Worm (Caenorhabditis elegans): ENCODE data around the gene dsl-7.

The dsl-7 gene

DNA sequence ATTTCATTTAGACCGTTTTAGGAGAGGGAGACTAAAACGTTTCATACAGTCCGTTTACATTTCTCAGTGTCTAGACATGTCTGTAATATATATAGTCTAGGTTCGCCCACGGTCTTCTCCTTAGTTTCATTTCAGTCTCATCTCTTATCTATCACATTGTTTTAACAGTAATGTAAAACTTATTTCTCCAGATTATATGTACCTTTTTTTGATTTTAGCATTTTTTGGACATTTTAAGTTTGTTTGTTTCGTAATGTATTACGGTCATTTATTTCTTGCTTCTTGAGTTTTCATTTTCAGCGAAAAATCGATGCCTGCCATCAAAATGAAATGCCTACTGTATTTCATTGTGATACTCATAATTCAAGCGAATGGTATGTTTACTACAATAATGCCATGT is 20.9 kb downstream of the dsl-7 start, which contains the start of gene F15B9.6:
TSS of gene F15B9.6 (plus strand) at position 301 of the 400 bp plus-strand sequence.
- TF ChIP-seq ceh-28 (tag; optimal IDR thresholded peaks at IDR 0.05): no peak
- TF ChIP-seq elt-3 (tag; optimal IDR thresholded peaks at IDR 0.05): no peak
- TF ChIP-seq R02D3.7 (tag; optimal IDR thresholded peaks at IDR 0.05): no peak

DNA sequence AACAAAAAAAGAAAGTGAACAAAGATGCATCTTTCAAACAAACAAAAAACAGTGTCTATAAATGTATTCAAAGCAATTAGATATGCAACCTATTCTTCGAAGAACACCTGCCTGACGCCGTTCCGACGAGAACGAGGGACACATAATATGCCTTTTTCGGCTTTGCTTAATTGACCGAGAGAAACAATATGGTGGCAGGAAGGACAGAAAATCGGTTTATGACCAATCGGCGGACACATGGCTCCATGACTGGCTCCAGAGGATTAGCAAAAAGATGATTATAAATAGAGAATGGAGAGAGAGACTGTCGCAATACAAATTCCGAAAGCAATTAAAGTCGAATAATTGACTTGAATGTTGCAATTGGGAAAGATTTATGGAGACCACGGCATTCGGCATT is 25.3 kb downstream of the dsl-7 start:
- TF ChIP-seq egl-27 (tag; optimal IDR thresholded peaks at IDR 0.05) (no peak), nhr-67 (tag; optimal IDR thresholded peaks at IDR 0.05) (no peak), fkh-10 (GFP tag; optimal IDR thresholded peaks at IDR 0.05) (no peak), ceh-9 (tag; optimal IDR thresholded peaks at IDR 0.05) (no peak), ztf-11 (tag; optimal IDR thresholded peaks at IDR 0.05) (no peak), nhr-11 (tag; optimal IDR thresholded peaks at IDR 0.05) (no peak)

DNA sequence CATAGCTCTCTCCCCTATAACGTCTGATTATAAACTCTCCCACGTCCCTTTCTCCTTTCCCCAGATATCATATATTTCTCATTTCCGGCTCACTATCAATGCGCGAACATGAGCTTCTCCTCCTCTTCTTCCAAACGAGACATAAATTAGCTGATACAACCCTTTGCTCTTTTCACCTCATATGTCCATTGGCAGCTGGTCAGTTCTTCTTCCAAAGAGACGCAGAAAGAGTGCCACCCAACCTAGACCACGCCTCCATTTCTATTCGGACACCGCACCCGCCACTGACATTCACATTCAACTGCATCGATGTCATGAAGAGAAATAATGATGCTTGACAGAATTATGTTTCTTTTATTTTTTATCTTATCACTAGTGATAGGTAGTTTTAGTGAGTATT is 25.8 kb downstream of the dsl-7 start, which contains the start of gene fmi-1:
TSS of gene fmi-1 (plus strand) at position 301 of the 400 bp plus-strand sequence.
- no peak for TF ChIP-seq daf-12 (tag; optimal IDR thresholded peaks at IDR 0.05)
- TF ChIP-seq mdl-1 (tag; optimal IDR thresholded peaks at IDR 0.05): no peak
- TF ChIP-seq ztf-11 (tag; optimal IDR thresholded peaks at IDR 0.05): no peak
- TF ChIP-seq elt-2 (tag; optimal IDR thresholded peaks at IDR 0.05): no peak
- no peak for TF ChIP-seq fos-1 (tag; optimal IDR thresholded peaks at IDR 0.05)
- no peak for TF ChIP-seq pqm-1 (tag; optimal IDR thresholded peaks at IDR 0.05)
- no peak for TF ChIP-seq ztf-4 (tag; optimal IDR thresholded peaks at IDR 0.05)
- no peak for TF ChIP-seq nhr-77 (tag; optimal IDR thresholded peaks at IDR 0.05)
- no peak for TF ChIP-seq nhr-237 (tag; optimal IDR thresholded peaks at IDR 0.05)
- no peak for TF ChIP-seq nhr-12 (tag; optimal IDR thresholded peaks at IDR 0.05)

ce11 chrV:13020014-13020413 is 27.1 kb downstream of the dsl-7 start:
- TF ChIP-seq pqm-1 (tag; optimal IDR thresholded peaks at IDR 0.05) (no peak), ama-1 (optimal IDR thresholded peaks at IDR 0.05) (no peak), egl-5 (tag; optimal IDR thresholded peaks at IDR 0.05) (no peak), ztf-4 (tag; optimal IDR thresholded peaks at IDR 0.05) (no peak)

- no peak for TF ChIP-seq nhr-43 (tag; optimal IDR thresholded peaks at IDR 0.05; ENCODE audit: poor library complexity, severe bottlenecking)
- no peak for TF ChIP-seq zag-1 (tag; optimal IDR thresholded peaks at IDR 0.05)
- no peak for TF ChIP-seq unc-39 (tag; optimal IDR thresholded peaks at IDR 0.05)
- TF ChIP-seq lsy-12 (tag; optimal IDR thresholded peaks at IDR 0.05): no peak
- TF ChIP-seq nfya-1 (tag; optimal IDR thresholded peaks at IDR 0.05; ENCODE audit: insufficient read depth): no peak
- TF ChIP-seq elt-1 (tag; optimal IDR thresholded peaks at IDR 0.05): no peak
- TF ChIP-seq sea-2 (GFP tag; optimal IDR thresholded peaks at IDR 0.05): no peak
- TF ChIP-seq elt-3 (tag; optimal IDR thresholded peaks at IDR 0.05): no peak
- TF ChIP-seq egl-27 (tag; optimal IDR thresholded peaks at IDR 0.05): no peak
- TF ChIP-seq nhr-76 (tag; optimal IDR thresholded peaks at IDR 0.05): no peak
These were observed 27.7 kb downstream of the dsl-7 start for ce11 chrV:13020638-13021037.

DNA sequence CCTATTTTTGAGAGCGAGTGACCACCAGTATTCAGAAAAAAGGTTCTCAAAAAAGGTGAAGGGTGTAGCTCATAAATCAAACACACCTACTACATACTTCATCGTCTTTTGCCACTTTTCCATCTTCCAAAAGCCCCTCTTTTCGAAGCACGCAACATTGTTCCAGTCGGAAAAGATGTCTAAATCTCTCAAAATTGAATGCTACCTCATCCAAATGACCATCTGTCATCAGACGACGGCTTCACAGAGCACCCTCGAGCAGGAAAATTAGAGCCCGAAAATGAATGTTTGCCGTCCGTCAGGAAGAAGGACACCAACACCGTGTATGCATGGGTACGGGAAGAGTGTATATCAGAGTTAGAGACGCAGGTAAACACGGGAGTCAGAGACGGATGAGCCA is 28.6 kb downstream of the dsl-7 start:
- TF ChIP-seq egl-5 (tag; optimal IDR thresholded peaks at IDR 0.05) (no peak), nhr-43 (tag; optimal IDR thresholded peaks at IDR 0.05; ENCODE audit: poor library complexity, severe bottlenecking) (no peak), pha-4 (tag; optimal IDR thresholded peaks at IDR 0.05) (no peak), ceh-28 (tag; optimal IDR thresholded peaks at IDR 0.05) (no peak), elt-3 (tag; optimal IDR thresholded peaks at IDR 0.05) (no peak)

ce11 chrV:13022265-13022664 is 29.3 kb downstream of the dsl-7 start:
- no peak for TF ChIP-seq ztf-4 (tag; optimal IDR thresholded peaks at IDR 0.05)
- TF ChIP-seq pha-4 (tag; optimal IDR thresholded peaks at IDR 0.05): no peak
- no peak for TF ChIP-seq lsy-12 (tag; optimal IDR thresholded peaks at IDR 0.05)
- no peak for TF ChIP-seq nfya-1 (tag; optimal IDR thresholded peaks at IDR 0.05; ENCODE audit: insufficient read depth)
- TF ChIP-seq nhr-28 (tag; optimal IDR thresholded peaks at IDR 0.05): no peak
- no peak for TF ChIP-seq unc-39 (tag; optimal IDR thresholded peaks at IDR 0.05)
- TF ChIP-seq lin-39 (tag; optimal IDR thresholded peaks at IDR 0.05): no peak
- TF ChIP-seq ama-1 (optimal IDR thresholded peaks at IDR 0.05): no peak
- TF ChIP-seq skn-1 (tag; optimal IDR thresholded peaks at IDR 0.05): no peak
- no peak for TF ChIP-seq egl-27 (tag; optimal IDR thresholded peaks at IDR 0.05)
- no peak for TF ChIP-seq nhr-25 (tag; optimal IDR thresholded peaks at IDR 0.05)
- TF ChIP-seq ztf-11 (tag; optimal IDR thresholded peaks at IDR 0.05): no peak
- TF ChIP-seq elt-3 (tag; optimal IDR thresholded peaks at IDR 0.05): no peak
